Worm (Caenorhabditis elegans) whole organism, L4 larva: Measurements from ENCODE around the gene srd-68.

Experiments used
- F49E8.2 ChIP-seq: sonication (generic microtip); optimal IDR thresholded peaks from 2 replicates; lab custom pipeline; 2016; ENCODE audit warnings: missing compliant biosample characterization, mild to moderate bottlenecking, missing genetic modification characterization, borderline replicate concordance
- cey-2 ChIP-seq: sonication (generic microtip); optimal IDR thresholded peaks from 3 replicates; lab custom pipeline; 2017; ENCODE audit warnings: missing genetic modification characterization, mild to moderate bottlenecking, missing compliant biosample characterization, antibody characterized with exemption, borderline replicate concordance; ENCODE audit not compliant: insufficient read depth
- madf-5 ChIP-seq, 2 experiments: fragments of 200-800 bp; sonication (Bioruptor generic); IDR thresholded peaks; 2 replicates each; pipeline ENCODE4 v1.3.6; 2022; ENCODE audit warnings: missing compliant biosample characterization in 2 of 2, missing genetic modification characterization in 2 of 2
- nhr-11 ChIP-seq: fragments of 150-350 bp; optimal IDR thresholded peaks from 2 replicates; lab custom pipeline; 2014; ENCODE audit warnings: missing biosample characterization, missing genetic modification characterization
- nhr-25 ChIP-seq: sonication (generic microtip); optimal IDR thresholded peaks from 2 replicates; lab custom pipeline; 2017; ENCODE audit warnings: missing genetic modification characterization, mild to moderate bottlenecking, missing compliant biosample characterization, antibody characterized with exemption, moderate library complexity, borderline replicate concordance; ENCODE audit not compliant: insufficient read depth
- unc-130 ChIP-seq: sonication (generic microtip); optimal IDR thresholded peaks from 2 replicates; lab custom pipeline; 2016; ENCODE audit warnings: missing genetic modification reagents, missing genetic modification characterization, missing compliant biosample characterization
- ztf-11 ChIP-seq: fragments of 150-350 bp; optimal IDR thresholded peaks from 2 replicates; lab custom pipeline; 2014; ENCODE audit warnings: missing biosample characterization, missing genetic modification characterization

ce11 chrV:16918378-16918777 lies 15.8 kb upstream of the srd-68 start, which contains the start of the genes fbxa-206 and Y102A5C.2:
- no peak for TF ChIP-seq nhr-25 (tag; lab: Kevin White, UChicago)
- no peak for TF ChIP-seq F49E8.2 (tag; lab: Kevin White, UChicago)
- no peak for TF ChIP-seq ztf-11 (tag; lab: Kevin White, UChicago)
- no peak for TF ChIP-seq madf-5 (GFP tag; IDR thresholded peaks at IDR 0.05; lab: Robert Waterston, UW)
- TF ChIP-seq unc-130, result no peak
- TF ChIP-seq cey-2 (tag; lab: Kevin White, UChicago), result no peak
- TF ChIP-seq nhr-11 (tag; lab: Kevin White, UChicago), result no peak
